Fruit fly (Drosophila melanogaster) whole organism, pupa: Measurements from ENCODE around the gene Nmdmc.

Experiments
- CG10348 ChIP-seq: fragments of 200-800 bp; sonication (Bioruptor generic); IDR thresholded peaks from 2 replicates; pipeline ENCODE4 v1.3.6; 2022; ENCODE audit warnings: missing biosample characterization, missing genetic modification characterization
- CG12605 ChIP-seq: fragments of 200-800 bp; sonication (Bioruptor generic); IDR thresholded peaks from 2 replicates; pipeline ENCODE4 v1.3.6; 2022; ENCODE audit warnings: missing biosample characterization, missing genetic modification characterization
- CG13204 ChIP-seq: fragments of 200-800 bp; sonication (Bioruptor generic); optimal IDR thresholded peaks from 2 replicates; lab custom pipeline; 2018; ENCODE audit warnings: missing biosample characterization, mild to moderate bottlenecking, missing genetic modification characterization, moderate library complexity
- CG15710 ChIP-seq: fragments of 200-800 bp; sonication (Bioruptor generic); optimal IDR thresholded peaks from 2 replicates; lab custom pipeline; 2018; ENCODE audit warnings: missing biosample characterization, mild to moderate bottlenecking, missing genetic modification characterization, moderate library complexity
- CG17806 ChIP-seq: fragments of 200-800 bp; sonication (Bioruptor generic); optimal IDR thresholded peaks from 2 replicates; lab custom pipeline; 2018; ENCODE audit warnings: missing biosample characterization, mild to moderate bottlenecking, missing genetic modification characterization, moderate library complexity
- CG32121 ChIP-seq: fragments of 200-800 bp; sonication (Bioruptor generic); IDR thresholded peaks from 2 replicates; pipeline ENCODE4 v1.3.6; 2022; ENCODE audit warnings: missing biosample characterization, missing genetic modification characterization
- CG34367 ChIP-seq: fragments of 200-800 bp; sonication (Bioruptor generic); optimal IDR thresholded peaks from 2 replicates; lab custom pipeline; 2018; ENCODE audit warnings: missing biosample characterization, mild to moderate bottlenecking, missing genetic modification characterization
- CG4496 ChIP-seq: fragments of 200-800 bp; sonication (Bioruptor generic); IDR thresholded peaks from 3 replicates; pipeline ENCODE4 v1.3.6; 2022; ENCODE audit warnings: missing biosample characterization, missing genetic modification characterization
- CG8301 ChIP-seq: fragments of 200-800 bp; sonication (Bioruptor generic); optimal IDR thresholded peaks from 2 replicates; lab custom pipeline; 2018; ENCODE audit warnings: missing biosample characterization, mild to moderate bottlenecking, missing genetic modification characterization
- EcR ChIP-seq: fragments of 200-800 bp; sonication (Bioruptor generic); optimal IDR thresholded peaks from 3 replicates; lab custom pipeline; 2019; ENCODE audit warnings: missing biosample characterization, missing genetic modification characterization, mild to moderate bottlenecking, moderate library complexity, missing genetic modification reagents
- Pif1A ChIP-seq: fragments of 200-800 bp; sonication (Bioruptor generic); optimal IDR thresholded peaks from 3 replicates; lab custom pipeline; 2016; ENCODE audit warnings: missing biosample characterization, missing genetic modification characterization
- Snoo ChIP-seq: fragments of 200-800 bp; sonication (Bioruptor generic); optimal IDR thresholded peaks from 3 replicates; lab custom pipeline; 2017; ENCODE audit warnings: missing biosample characterization, mild to moderate bottlenecking, missing genetic modification characterization, inconsistent platforms
- fd96Ca ChIP-seq: fragments of 200-800 bp; sonication (Bioruptor generic); IDR thresholded peaks from 3 replicates; pipeline ENCODE4 v1.3.6; 2022; ENCODE audit warnings: missing biosample characterization, missing genetic modification characterization
- rn ChIP-seq: fragments of 200-800 bp; sonication (Bioruptor generic); IDR thresholded peaks from 2 replicates; pipeline ENCODE4 v1.3.6; 2022; ENCODE audit warnings: missing biosample characterization, missing genetic modification characterization

- TF ChIP-seq EcR (GFP tag; lab: Kevin White, UChicago) (no peak), CG10348 (no peak), Pif1A (GFP tag; lab: Kevin White, UChicago) (no peak), CG32121 (GFP tag; lab: Robert Waterston, UW) (no peak), Snoo (tag; lab: Kevin White, UChicago) (no peak), fd96Ca (GFP tag; lab: Robert Waterston, UW) (no peak), CG34367 (tag; lab: Kevin White, UChicago) (no peak), rn (GFP tag; lab: Robert Waterston, UW) (no peak), CG17806 (no peak), CG13204 (no peak), CG12605 (GFP tag; lab: Robert Waterston, UW) (no peak), CG4496 (GFP tag; lab: Robert Waterston, UW) (no peak), CG8301 (tag; lab: Kevin White, UChicago) (no peak), CG15710 (tag; lab: Kevin White, UChicago) (no peak)
These were observed 4.6 kb downstream of the Nmdmc start for dm6 chr3R:9045733-9046132.
